Fruit fly (Drosophila melanogaster): ENCODE measurements around the gene CG42714.

DNA sequence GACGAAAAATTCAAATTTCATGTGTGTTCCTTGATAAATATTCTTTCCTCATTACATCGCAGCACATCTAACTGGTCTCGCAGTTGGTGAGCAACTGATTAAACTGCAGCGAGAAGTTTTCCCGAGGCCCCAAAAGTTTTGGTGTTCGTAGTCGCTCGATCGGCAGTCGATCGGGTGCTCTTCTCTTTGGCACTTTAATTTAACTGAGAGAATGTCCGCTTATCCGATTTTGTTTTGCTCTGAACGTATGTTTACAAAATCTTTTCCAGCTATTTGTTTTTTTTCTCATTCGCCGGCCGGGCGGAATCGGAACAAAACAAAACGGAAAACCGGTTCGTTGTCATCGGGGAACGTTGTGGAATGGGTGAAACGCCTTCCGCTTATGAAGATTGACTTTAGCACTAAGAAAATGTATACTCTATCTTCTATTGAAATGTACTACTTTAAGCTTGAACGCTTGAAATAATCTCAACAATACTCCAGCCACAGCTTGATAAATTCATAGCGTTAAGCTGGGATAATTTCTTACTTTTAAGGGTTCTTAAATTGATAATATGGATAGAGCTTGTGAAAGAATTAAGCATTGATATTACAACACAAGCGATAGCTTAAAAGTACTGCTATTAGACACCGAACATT is 15.2 kb downstream of the CG42714 start:
- TF ChIP-seq CG34224 (GFP tag; IDR thresholded peaks at IDR 0.05; ENCODE audit: partially characterized antibody) (peak; percentile 56; the same call in 1 of the 3 replicates), CG14050 (GFP tag; IDR thresholded peaks at IDR 0.05) (no peak), CG4730 (GFP tag; IDR thresholded peaks at IDR 0.05) (no peak), BEAF-32 (GFP tag; optimal IDR thresholded peaks at IDR 0.05) (no peak)
